Worm (Caenorhabditis elegans) whole organism, young adult: Measurements from ENCODE around the gene arle-14.

Source experiments
- F33H1.4 ChIP-seq: fragments of 200-800 bp; sonication (Bioruptor generic); IDR thresholded peaks from 2 replicates; pipeline ENCODE4 v1.3.6; 2022; ENCODE audit warnings: missing genetic modification reagents, missing genetic modification characterization, missing compliant biosample characterization
- aptf-3 ChIP-seq: fragments of 200-800 bp; sonication (Bioruptor generic); IDR thresholded peaks from 2 replicates; pipeline ENCODE4 v1.3.6; 2022; ENCODE audit warnings: missing genetic modification characterization, missing compliant biosample characterization
- nfya-1 ChIP-seq: sonication (generic microtip); optimal IDR thresholded peaks from 2 replicates; lab custom pipeline; 2017; ENCODE audit warnings: antibody characterized with exemption, missing compliant biosample characterization, missing genetic modification characterization, borderline replicate concordance; ENCODE audit not compliant: insufficient read depth
- rec-8 ChIP-seq, 2 experiments: sonication (generic microtip); optimal IDR thresholded peaks; 2 replicates each; lab custom pipeline; 2016; ENCODE audit warnings: mild to moderate bottlenecking in 2 of 2, missing genetic modification characterization in 2 of 2, missing genetic modification reagents in 2 of 2, missing genotype in 2 of 2, missing biosample characterization in 1 of 2, missing compliant biosample characterization in 1 of 2, moderate library complexity in 1 of 2
- zim-3 ChIP-seq: sonication (generic microtip); optimal IDR thresholded peaks from 2 replicates; lab custom pipeline; 2017; ENCODE audit warnings: mild to moderate bottlenecking, missing genetic modification characterization, moderate library complexity, missing compliant biosample characterization

DNA sequence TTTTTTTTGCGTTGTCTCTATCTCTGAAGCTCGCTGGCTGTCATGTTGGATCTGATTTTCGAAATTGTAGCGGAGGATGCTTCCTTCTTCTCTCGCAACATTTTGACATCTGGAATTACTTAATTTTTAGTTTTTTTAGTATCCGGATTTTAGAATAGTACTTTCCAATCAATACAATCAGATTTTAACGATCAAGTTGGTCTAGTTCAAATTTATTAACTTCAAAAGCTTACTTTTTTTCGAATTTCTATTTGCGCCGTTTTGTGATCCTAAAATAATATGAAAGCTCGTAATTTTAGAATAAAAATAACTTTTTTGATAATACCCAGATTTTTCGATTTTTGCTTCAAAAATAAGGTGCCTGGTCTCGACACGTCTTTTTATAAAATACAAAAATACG, 17.3 kb downstream of the arle-14 start, which contains the start of gene B0336.12:
- no peak for TF ChIP-seq F33H1.4
- no peak for TF ChIP-seq rec-8 (tag; optimal IDR thresholded peaks at IDR 0.05; lab: Kevin White, UChicago)
- TF ChIP-seq nfya-1 (tag; lab: Kevin White, UChicago), result no peak
- no peak for TF ChIP-seq aptf-3 (GFP tag; lab: Robert Waterston, UW)
- TF ChIP-seq zim-3, result no peak
